Worm (Caenorhabditis elegans) whole organism, young adult: ENCODE data around the gene hoe-1.

Experiments
- B0019.2 ChIP-seq: fragments of 200-800 bp; sonication (Bioruptor generic); conservative IDR thresholded peaks from 2 replicates; pipeline ENCODE4 v1.3.6; 2022; ENCODE audit warnings: missing genetic modification reagents, missing genetic modification characterization, missing compliant biosample characterization
- F37B4.10 ChIP-seq: fragments of 200-800 bp; sonication (Bioruptor generic); IDR thresholded peaks from 2 replicates; pipeline ENCODE4 v1.3.6; 2022; ENCODE audit warnings: missing genetic modification characterization, missing compliant biosample characterization
- ama-1 ChIP-seq, 3 experiments: fragments of 150-350 bp in 1 of 3; sonication (generic microtip) in 2 of 3; optimal IDR thresholded peaks; 2 replicates each; lab custom pipeline; 2014 to 2018; ENCODE audit warnings: missing biosample characterization in 2 of 3, missing genetic modification characterization in 2 of 3, missing genetic modification reagents in 2 of 3
- efl-1 ChIP-seq: fragments of 150-350 bp; optimal IDR thresholded peaks from 2 replicates; lab custom pipeline; 2014; ENCODE audit warnings: missing biosample characterization, missing genetic modification reagents, missing genetic modification characterization
- ekl-4 ChIP-seq: fragments of 200-800 bp; sonication (Bioruptor generic); IDR thresholded peaks from 2 replicates; pipeline ENCODE4 v1.3.6; 2022; ENCODE audit warnings: missing genetic modification reagents, missing genetic modification characterization, missing compliant biosample characterization
- gei-17 ChIP-seq: fragments of 200-800 bp; sonication (Bioruptor generic); optimal IDR thresholded peaks from 2 replicates; lab custom pipeline; 2018; ENCODE audit warnings: mild to moderate bottlenecking, missing genetic modification characterization, missing compliant biosample characterization
- lin-26 ChIP-seq: fragments of 200-800 bp; sonication (Bioruptor generic); IDR thresholded peaks from 2 replicates; pipeline ENCODE4 v1.3.6; 2022; ENCODE audit warnings: missing genetic modification reagents, missing genetic modification characterization, missing compliant biosample characterization
- nhr-90 ChIP-seq: sonication (generic microtip); optimal IDR thresholded peaks from 2 replicates; lab custom pipeline; 2016; ENCODE audit warnings: missing genotype, mild to moderate bottlenecking, missing genetic modification characterization, missing compliant biosample characterization
- unc-62 ChIP-seq: fragments of 150-350 bp; optimal IDR thresholded peaks from 2 replicates; lab custom pipeline; 2014; ENCODE audit warnings: missing biosample characterization, missing genetic modification reagents, missing genetic modification characterization
- ztf-26 ChIP-seq: sonication (generic microtip); optimal IDR thresholded peaks from 2 replicates; lab custom pipeline; 2017; ENCODE audit warnings: missing genetic modification characterization, missing compliant biosample characterization

DNA sequence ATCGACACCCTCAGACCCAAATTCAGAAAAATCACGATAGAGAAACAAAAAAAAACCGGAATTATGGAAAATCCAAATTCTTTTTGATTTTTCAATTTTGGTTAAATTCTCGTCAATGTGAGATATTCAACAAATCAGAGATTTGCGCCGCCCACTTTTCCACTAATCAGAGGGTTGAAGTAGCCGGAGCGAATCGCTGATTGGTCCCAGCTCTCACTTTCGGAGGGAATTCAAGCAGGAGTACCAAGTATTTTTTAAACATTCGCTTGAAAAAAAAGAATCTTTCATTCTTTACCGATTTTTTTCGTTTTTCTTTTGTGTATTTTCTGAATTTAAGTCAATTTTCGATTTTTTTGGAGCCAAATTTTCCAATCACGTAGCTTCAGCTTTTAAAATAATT lies 38.1 kb downstream of the hoe-1 start:
- TF ChIP-seq ztf-26 (tag; lab: Kevin White, UChicago) (no peak), ama-1 (optimal IDR thresholded peaks at IDR 0.05; lab: Kevin White, UChicago) (no peak), ama-1 (GFP tag; optimal IDR thresholded peaks at IDR 0.05; lab: Kevin White, UChicago) (no peak), efl-1 (no peak), F37B4.10 (GFP tag; lab: Robert Waterston, UW) (no peak), nhr-90 (tag; lab: Kevin White, UChicago) (no peak), gei-17 (GFP tag; lab: Kevin White, UChicago) (no peak), B0019.2 (GFP tag; lab: Robert Waterston, UW) (no peak), ekl-4 (no peak), unc-62 (GFP tag; lab: Kevin White, UChicago) (no peak), lin-26 (GFP tag; lab: Robert Waterston, UW) (no peak)
